Worm (Caenorhabditis elegans): ENCODE measurements around the gene clc-1.
A peak's percentile ranks its signal among the peaks of the same experiment; 100 is the strongest.

Gene clc-1

DNA sequence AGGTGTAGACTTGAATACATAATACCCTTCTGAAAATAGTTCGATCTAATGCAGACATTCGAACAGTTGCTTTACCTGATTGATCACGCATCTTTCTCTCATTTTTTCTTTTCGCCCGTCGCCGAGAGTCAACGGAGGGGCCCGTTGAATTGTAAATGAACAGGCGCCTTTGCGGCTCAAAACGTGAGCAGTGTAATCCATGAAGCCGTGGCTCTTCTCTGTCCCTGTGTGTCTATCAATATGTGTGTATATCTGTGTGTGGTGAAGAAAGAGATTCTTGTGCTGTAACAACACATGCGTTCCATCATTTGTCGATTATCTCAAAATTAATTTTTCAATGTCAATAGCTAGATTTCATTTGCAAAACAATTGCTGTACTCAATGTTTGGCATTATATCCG, 11.7 kb upstream of the clc-1 start:
- TF ChIP-seq unc-130 (tag; optimal IDR thresholded peaks at IDR 0.05) (peak; percentile 4), mdl-1 (tag; optimal IDR thresholded peaks at IDR 0.05) (peak in 1 of 2 experiments; percentile 18), lin-14 (GFP tag; optimal IDR thresholded peaks at IDR 0.05) (peak; percentile 85), dsc-1 (tag; optimal IDR thresholded peaks at IDR 0.05) (no peak), lsy-2 (tag; optimal IDR thresholded peaks at IDR 0.05) (peak in 1 of 2 experiments; percentile 18), rnt-1 (tag; optimal IDR thresholded peaks at IDR 0.05) (peak; percentile 68), mep-1 (tag; optimal IDR thresholded peaks at IDR 0.05) (peak; percentile 10), nhr-71 (tag; optimal IDR thresholded peaks at IDR 0.05) (peak; percentile 72), nhr-90 (tag; optimal IDR thresholded peaks at IDR 0.05; ENCODE audit: poor library complexity) (no peak), nhr-20 (tag; optimal IDR thresholded peaks at IDR 0.05) (peak; percentile 16), snpc-4 (tag; optimal IDR thresholded peaks at IDR 0.05) (no peak), snu-23 (GFP tag; optimal IDR thresholded peaks at IDR 0.05) (peak; percentile 36), nhr-19 (GFP tag; conservative IDR thresholded peaks at IDR 0.05) (peak; percentile 46), alr-1 (tag; optimal IDR thresholded peaks at IDR 0.05; ENCODE audit: borderline replicate concordance) (no peak)

DNA sequence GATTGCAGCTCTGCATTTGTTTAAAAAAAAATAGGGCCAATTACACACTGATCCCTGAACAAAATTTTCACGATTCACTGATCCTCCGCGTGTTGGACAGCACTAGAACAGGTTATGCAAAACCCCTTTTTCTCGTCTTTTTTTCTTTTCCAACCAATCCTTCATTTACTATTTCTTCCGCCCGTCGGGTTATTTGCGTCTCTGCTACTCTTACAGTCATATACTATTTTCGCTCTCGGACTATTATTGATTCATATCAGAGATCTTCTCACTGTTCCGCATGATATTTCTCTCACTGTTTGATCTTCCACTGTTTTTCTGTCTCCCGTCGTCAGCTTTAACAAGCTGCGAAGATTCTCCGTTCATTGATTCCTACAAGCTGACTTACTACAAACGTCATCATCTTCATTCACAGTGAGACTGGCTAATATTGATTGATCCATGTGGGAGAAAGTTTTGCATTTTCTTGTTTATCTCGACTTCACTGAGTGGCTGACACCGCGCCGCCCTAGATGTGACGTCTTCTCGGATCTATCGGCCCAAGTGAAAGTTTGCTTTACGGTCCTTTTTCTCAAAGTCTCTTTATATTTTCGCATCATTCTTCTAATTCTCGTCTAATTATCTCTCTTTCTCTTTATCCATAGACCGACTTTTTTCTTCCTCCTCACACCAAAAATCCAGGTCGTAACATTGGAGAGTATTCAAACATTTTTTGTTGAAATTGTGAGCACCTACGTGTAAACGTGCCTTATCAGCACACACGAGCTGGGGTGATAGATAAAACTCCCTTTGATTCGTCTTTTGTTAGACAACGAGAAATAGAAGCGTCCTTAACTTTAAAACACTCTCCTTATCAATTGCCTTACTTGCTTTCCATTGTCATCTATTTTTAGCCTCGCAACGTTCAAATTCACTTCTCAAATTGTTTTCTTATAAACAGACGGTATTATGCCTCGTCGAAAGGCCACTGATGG, 10.8 kb upstream of the clc-1 start:
- TF ChIP-seq fkh-4 (tag; optimal IDR thresholded peaks at IDR 0.05; ENCODE audit: borderline replicate concordance), result no peak
- TF ChIP-seq lir-3 (tag; optimal IDR thresholded peaks at IDR 0.05; ENCODE audit: poor library complexity), result peak; percentile 6
- TF ChIP-seq mdl-1 (tag; optimal IDR thresholded peaks at IDR 0.05), result no peak
- TF ChIP-seq fkh-8 (tag; optimal IDR thresholded peaks at IDR 0.05), result no peak
- no peak for TF ChIP-seq ceh-88 (GFP tag; IDR thresholded peaks at IDR 0.05)
- TF ChIP-seq elt-3 (tag; optimal IDR thresholded peaks at IDR 0.05), result peak in 1 of 6 experiments; percentile 27
- peak; percentile 68 for TF ChIP-seq nhr-85 (tag)
- TF ChIP-seq blmp-1 (tag; optimal IDR thresholded peaks at IDR 0.05), result peak; percentile 99
- no peak for TF ChIP-seq unc-86 (tag; optimal IDR thresholded peaks at IDR 0.05)
- no peak for TF ChIP-seq zag-1 (tag; optimal IDR thresholded peaks at IDR 0.05)
- no peak for TF ChIP-seq ets-5 (GFP tag; IDR thresholded peaks at IDR 0.05)
- peak; percentile 82 for TF ChIP-seq elt-2 (tag; optimal IDR thresholded peaks at IDR 0.05)
- no peak for TF ChIP-seq F16B12.6 (tag; optimal IDR thresholded peaks at IDR 0.05)
- no peak for TF ChIP-seq hlh-17 (GFP tag; optimal IDR thresholded peaks at IDR 0.05; ENCODE audit: borderline replicate concordance)
- TF ChIP-seq C34B4.2 (tag; optimal IDR thresholded peaks at IDR 0.05), result no peak
- TF ChIP-seq hlh-4 (tag; optimal IDR thresholded peaks at IDR 0.05), result no peak
- no peak for TF ChIP-seq unc-98 (GFP tag; IDR thresholded peaks at IDR 0.05)
- no peak for TF ChIP-seq ceh-8 (GFP tag; optimal IDR thresholded peaks at IDR 0.05)
- peak in 1 of 2 experiments; percentile 3 for TF ChIP-seq lin-35 (GFP tag; optimal IDR thresholded peaks at IDR 0.05)
- TF ChIP-seq ztf-4 (tag; optimal IDR thresholded peaks at IDR 0.05), result no peak
- peak in 1 of 2 experiments; percentile 11 for TF ChIP-seq lsy-2 (tag; optimal IDR thresholded peaks at IDR 0.05)
- peak; percentile 78 for TF ChIP-seq grh-1 (GFP tag; IDR thresholded peaks at IDR 0.05)
- TF ChIP-seq pax-3 (tag; optimal IDR thresholded peaks at IDR 0.05), result no peak
- no peak for TF ChIP-seq mab-9 (GFP tag; IDR thresholded peaks at IDR 0.05)
- peak in 1 of 2 experiments; percentile 6 for TF ChIP-seq efl-1 (optimal IDR thresholded peaks at IDR 0.05)
- TF ChIP-seq efl-1 (GFP tag; optimal IDR thresholded peaks at IDR 0.05 in 1 of 2), result no peak
- peak; percentile 12 for TF ChIP-seq nhr-20 (tag; optimal IDR thresholded peaks at IDR 0.05)
- TF ChIP-seq ceh-63 (GFP tag; optimal IDR thresholded peaks at IDR 0.05), result no peak
- TF ChIP-seq egl-13 (tag; optimal IDR thresholded peaks at IDR 0.05), result no peak
- TF ChIP-seq Y116A8C.19 (tag; optimal IDR thresholded peaks at IDR 0.05; ENCODE audit: borderline replicate concordance), result no peak
- peak; percentile 43 for TF ChIP-seq snu-23 (GFP tag; optimal IDR thresholded peaks at IDR 0.05)
- TF ChIP-seq swsn-7 (tag; optimal IDR thresholded peaks at IDR 0.05), result peak; percentile 8
- no peak for TF ChIP-seq vab-15 (tag; optimal IDR thresholded peaks at IDR 0.05)
- no peak for TF ChIP-seq fos-1 (tag; optimal IDR thresholded peaks at IDR 0.05)
- TF ChIP-seq nhr-237 (tag; optimal IDR thresholded peaks at IDR 0.05), result no peak
- no peak for TF ChIP-seq alr-1 (tag; optimal IDR thresholded peaks at IDR 0.05; ENCODE audit: borderline replicate concordance)

Data from whole organism, L1 larva.